Worm (Caenorhabditis elegans): ENCODE measurements around the gene Y57A10A.4.

The Y57A10A.4 gene

ce11 chrII:12108843-12109242 lies 42.9 kb upstream of the Y57A10A.4 start:
- TF ChIP-seq elt-3 (tag; optimal IDR thresholded peaks at IDR 0.05) (no peak), lsy-2 (tag; optimal IDR thresholded peaks at IDR 0.05) (no peak), ceh-83 (GFP tag; optimal IDR thresholded peaks at IDR 0.05) (no peak), pha-4 (tag; optimal IDR thresholded peaks at IDR 0.05) (no peak), cnd-1 (tag; optimal IDR thresholded peaks at IDR 0.05) (no peak), tbx-8 (GFP tag; optimal IDR thresholded peaks at IDR 0.05) (no peak), sptf-1 (tag; optimal IDR thresholded peaks at IDR 0.05) (no peak), nhr-12 (tag; optimal IDR thresholded peaks at IDR 0.05) (no peak), nhr-76 (tag; optimal IDR thresholded peaks at IDR 0.05) (no peak), hlh-1 (tag; optimal IDR thresholded peaks at IDR 0.05) (no peak), unc-62 (GFP tag; optimal IDR thresholded peaks at IDR 0.05) (no peak)

- TF ChIP-seq mep-1 (tag; optimal IDR thresholded peaks at IDR 0.05) (no peak), ham-2 (GFP tag; optimal IDR thresholded peaks at IDR 0.05) (peak; percentile 59)
Measured at ce11 chrII:12110997-12111396, 40.7 kb upstream of the Y57A10A.4 start.

ce11 chrII:12130393-12130792 lies 21.3 kb upstream of the Y57A10A.4 start:
- TF ChIP-seq sptf-1 (tag; optimal IDR thresholded peaks at IDR 0.05) (no peak), mep-1 (tag; optimal IDR thresholded peaks at IDR 0.05) (no peak), flh-1 (GFP tag; optimal IDR thresholded peaks at IDR 0.05) (no peak), unc-39 (tag; optimal IDR thresholded peaks at IDR 0.05) (no peak), mls-2 (tag; optimal IDR thresholded peaks at IDR 0.05) (no peak), nhr-237 (tag; optimal IDR thresholded peaks at IDR 0.05) (no peak), pha-4 (tag; optimal IDR thresholded peaks at IDR 0.05) (no peak), nhr-12 (tag; optimal IDR thresholded peaks at IDR 0.05) (no peak), M03D4.4 (tag; optimal IDR thresholded peaks at IDR 0.05) (no peak), sem-2 (GFP tag; optimal IDR thresholded peaks at IDR 0.05) (no peak), ceh-83 (GFP tag; optimal IDR thresholded peaks at IDR 0.05) (no peak), nhr-2 (tag; optimal IDR thresholded peaks at IDR 0.05) (no peak), cnd-1 (tag; optimal IDR thresholded peaks at IDR 0.05) (no peak)

- TF ChIP-seq pha-4 (tag; optimal IDR thresholded peaks at IDR 0.05) (no peak), ceh-43 (GFP tag; optimal IDR thresholded peaks at IDR 0.05) (no peak), nhr-76 (tag; optimal IDR thresholded peaks at IDR 0.05) (no peak), unc-62 (GFP tag; optimal IDR thresholded peaks at IDR 0.05) (no peak), elt-3 (tag; optimal IDR thresholded peaks at IDR 0.05) (no peak), mls-2 (tag; optimal IDR thresholded peaks at IDR 0.05) (no peak), nhr-237 (tag; optimal IDR thresholded peaks at IDR 0.05) (no peak), cnd-1 (tag; optimal IDR thresholded peaks at IDR 0.05) (no peak)
Measured at ce11 chrII:12130868-12131267, 20.9 kb upstream of the Y57A10A.4 start, which contains the start of gene set-24. set-24 (minus strand) TSS chrII:12130968.

ce11 chrII:12137983-12138382 lies 13.8 kb upstream of the Y57A10A.4 start:
- no peak for TF ChIP-seq ces-1 (GFP tag; optimal IDR thresholded peaks at IDR 0.05)
- TF ChIP-seq pha-4 (tag; optimal IDR thresholded peaks at IDR 0.05): no peak
- TF ChIP-seq tbx-8 (GFP tag; optimal IDR thresholded peaks at IDR 0.05): no peak
- no peak for TF ChIP-seq flh-1 (GFP tag; optimal IDR thresholded peaks at IDR 0.05)
- TF ChIP-seq bed-3 (GFP tag; optimal IDR thresholded peaks at IDR 0.05): no peak
- TF ChIP-seq sem-2 (GFP tag; optimal IDR thresholded peaks at IDR 0.05): no peak
- TF ChIP-seq drap-1 (GFP tag; optimal IDR thresholded peaks at IDR 0.05): no peak

ce11 chrII:12143558-12143957 lies 8.2 kb upstream of the Y57A10A.4 start:
- no peak for TF ChIP-seq unc-120 (tag; optimal IDR thresholded peaks at IDR 0.05; ENCODE audit: poor library complexity, severe bottlenecking)
- no peak for TF ChIP-seq M03D4.4 (tag; optimal IDR thresholded peaks at IDR 0.05)
- TF ChIP-seq zip-8 (tag; optimal IDR thresholded peaks at IDR 0.05): no peak
- no peak for TF ChIP-seq sptf-1 (tag; optimal IDR thresholded peaks at IDR 0.05)
- TF ChIP-seq blmp-1 (tag; optimal IDR thresholded peaks at IDR 0.05): no peak
- TF ChIP-seq nhr-237 (tag; optimal IDR thresholded peaks at IDR 0.05): no peak

ce11 chrII:12147331-12147730 lies 4.4 kb upstream of the Y57A10A.4 start, which contains the start of gene Y57A10A.2:
Y57A10A.2 (plus strand) TSS chrII:12147631.
- TF ChIP-seq snpc-4 (tag; optimal IDR thresholded peaks at IDR 0.05) (no peak), sem-2 (GFP tag; optimal IDR thresholded peaks at IDR 0.05) (no peak), bed-3 (GFP tag; optimal IDR thresholded peaks at IDR 0.05) (no peak), ceh-43 (GFP tag; optimal IDR thresholded peaks at IDR 0.05) (no peak), lin-13 (tag; optimal IDR thresholded peaks at IDR 0.05) (no peak), tbx-8 (GFP tag; optimal IDR thresholded peaks at IDR 0.05) (no peak), mep-1 (tag; optimal IDR thresholded peaks at IDR 0.05) (no peak), unc-62 (GFP tag; optimal IDR thresholded peaks at IDR 0.05) (no peak), ceh-39 (tag; optimal IDR thresholded peaks at IDR 0.05) (no peak), nhr-28 (tag; optimal IDR thresholded peaks at IDR 0.05) (no peak), nhr-2 (tag; optimal IDR thresholded peaks at IDR 0.05) (no peak)

Measured in whole organism, mixed stage, embryonic.